Fruit fly (Drosophila melanogaster): Measurements from ENCODE around the gene Cpr64Aa.

Gene Cpr64Aa

DNA sequence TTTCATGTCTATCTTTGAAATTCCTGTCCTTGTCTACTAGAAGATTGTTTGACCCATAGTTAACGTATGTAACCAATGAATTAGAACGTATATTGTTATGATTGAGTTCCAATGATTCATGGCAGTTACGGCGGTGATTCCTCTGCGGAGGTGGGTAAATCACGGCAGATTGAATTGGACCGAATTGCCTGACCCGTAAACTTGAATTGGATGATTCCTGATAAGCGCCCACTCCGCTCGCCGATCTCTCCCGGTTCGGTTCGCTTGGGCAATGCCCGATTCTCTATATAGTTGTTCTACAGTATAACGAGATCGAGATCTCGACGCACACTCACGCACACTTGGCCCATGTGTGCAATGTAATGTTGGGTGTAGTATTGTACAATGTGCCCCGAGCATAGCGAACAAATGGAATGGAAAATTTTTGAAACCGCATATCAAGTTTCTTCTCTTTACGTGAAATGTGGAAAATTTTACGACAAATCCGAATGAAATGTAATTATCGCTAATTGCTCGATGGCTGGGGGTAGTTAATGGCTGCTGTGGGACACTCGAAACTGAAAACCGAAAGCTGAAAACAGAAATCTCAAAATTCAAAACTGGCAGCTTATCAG lies 22.5 kb upstream of the Cpr64Aa start:
- no peak for TF ChIP-seq CTCF (optimal IDR thresholded peaks at IDR 0.05)
- TF ChIP-seq CG8478 (optimal IDR thresholded peaks at IDR 0.05): no peak

DNA sequence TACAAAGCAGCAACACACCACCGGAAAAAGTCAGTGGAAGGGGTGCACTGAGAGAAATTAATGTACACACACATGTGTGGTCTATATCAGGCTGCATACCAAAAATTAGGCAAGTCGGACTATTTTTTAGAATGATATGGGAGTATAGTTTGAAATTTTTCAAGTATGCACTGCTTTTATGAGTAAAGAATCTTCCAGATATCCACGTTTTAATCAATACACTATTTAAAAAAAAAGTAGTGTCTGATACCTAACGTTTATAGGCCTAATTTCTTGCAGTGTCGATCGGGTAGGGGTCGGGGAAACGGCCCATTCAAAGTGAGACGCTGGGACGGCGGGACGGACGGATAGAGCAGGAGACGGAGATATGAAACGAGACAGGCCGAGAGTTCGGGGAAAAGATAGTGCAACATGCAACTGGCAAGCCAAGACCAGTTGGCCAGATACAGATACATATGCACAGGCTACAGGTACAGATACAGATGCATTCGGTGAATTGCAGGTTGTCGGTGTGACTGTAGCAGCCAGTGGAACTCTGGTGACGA lies 21.5 kb upstream of the Cpr64Aa start:
- TF ChIP-seq CG8478 (optimal IDR thresholded peaks at IDR 0.05): no peak

DNA sequence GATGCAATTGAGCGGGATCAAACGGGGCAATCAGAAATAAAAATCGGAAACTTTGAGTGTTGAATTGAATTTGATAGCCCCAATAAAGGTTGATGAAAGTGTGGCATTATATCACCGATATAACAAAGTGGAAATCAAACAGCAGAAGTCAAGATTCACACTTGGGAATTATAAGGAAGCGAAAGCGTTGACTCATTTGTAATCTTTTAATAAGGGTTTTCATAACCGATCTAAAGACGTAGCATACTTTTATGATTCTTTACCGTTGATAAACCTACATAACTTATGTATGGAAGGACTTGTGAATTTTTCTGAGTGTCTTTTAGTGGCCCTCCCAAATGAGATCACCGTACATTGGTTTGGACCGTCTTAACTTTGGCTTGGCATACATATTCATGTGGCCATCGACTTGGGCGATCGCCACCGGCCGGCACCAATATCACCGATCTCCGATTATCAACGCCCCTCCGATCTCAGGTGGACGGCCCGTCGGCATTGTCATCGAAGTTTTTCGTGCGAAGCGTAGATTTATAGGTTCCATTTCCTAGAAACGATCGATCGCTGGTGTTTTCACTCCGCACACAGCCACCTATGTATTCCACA lies 20.5 kb upstream of the Cpr64Aa start:
- no peak for TF ChIP-seq CTCF (optimal IDR thresholded peaks at IDR 0.05)
- no peak for TF ChIP-seq CG8478 (optimal IDR thresholded peaks at IDR 0.05)

DNA sequence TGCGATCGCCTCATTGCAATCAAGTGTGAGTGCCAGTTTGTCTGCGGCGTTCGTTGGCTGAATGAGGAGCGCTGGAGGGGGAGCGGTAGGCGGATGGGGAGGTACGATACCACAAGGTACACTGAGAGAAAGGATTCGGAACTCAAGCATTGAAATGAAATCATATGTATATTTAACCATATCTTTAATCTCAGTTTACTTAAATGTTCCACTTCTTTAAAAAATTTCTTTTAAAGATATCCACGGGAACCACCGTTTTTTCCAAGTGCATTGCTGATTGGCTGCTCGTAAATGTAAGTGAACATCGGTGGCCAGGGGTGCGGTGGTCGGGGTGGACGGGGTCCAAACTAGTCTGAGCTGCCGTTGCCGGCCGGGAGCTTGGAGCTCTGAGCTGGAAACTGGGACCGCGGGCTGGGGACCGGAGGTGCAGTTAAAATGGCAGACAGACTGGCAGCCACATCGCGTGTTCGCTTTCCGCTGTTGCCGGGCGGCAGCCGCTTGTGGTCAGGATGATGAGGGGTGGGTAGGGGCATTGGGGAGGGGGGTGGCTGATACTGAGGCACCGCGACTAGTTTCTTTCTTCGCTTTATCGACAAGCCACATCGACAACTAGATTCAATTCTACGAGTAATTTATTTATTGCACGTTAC lies 19.3 kb upstream of the Cpr64Aa start:
- TF ChIP-seq CTCF (optimal IDR thresholded peaks at IDR 0.05) (no peak), CG8478 (optimal IDR thresholded peaks at IDR 0.05) (no peak)

DNA sequence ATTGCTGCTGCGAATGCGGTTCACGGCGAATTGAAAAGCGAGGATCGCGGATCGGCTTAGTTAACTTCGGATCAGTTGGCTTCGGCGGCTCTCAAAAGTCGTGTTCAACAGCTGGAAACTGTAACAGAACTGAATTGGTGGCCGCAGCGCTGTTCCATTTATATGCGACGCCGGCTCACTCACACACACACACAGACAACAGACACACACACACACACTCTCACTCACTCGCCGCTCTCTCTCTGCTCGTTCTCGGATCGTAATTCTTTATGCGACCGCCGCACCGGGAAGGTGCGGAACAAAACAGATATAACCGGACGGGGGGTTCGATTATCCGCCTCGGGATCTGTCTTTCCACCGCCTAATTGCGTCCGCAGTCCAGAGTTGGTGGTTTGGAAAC lies 18.2 kb upstream of the Cpr64Aa start, which contains the start of gene CG46460:
TSS of gene CG46460 (minus strand) at position 139 of the 400 bp plus-strand sequence.
- TF ChIP-seq CTCF (optimal IDR thresholded peaks at IDR 0.05): no peak
- TF ChIP-seq CG8478 (optimal IDR thresholded peaks at IDR 0.05): no peak

DNA sequence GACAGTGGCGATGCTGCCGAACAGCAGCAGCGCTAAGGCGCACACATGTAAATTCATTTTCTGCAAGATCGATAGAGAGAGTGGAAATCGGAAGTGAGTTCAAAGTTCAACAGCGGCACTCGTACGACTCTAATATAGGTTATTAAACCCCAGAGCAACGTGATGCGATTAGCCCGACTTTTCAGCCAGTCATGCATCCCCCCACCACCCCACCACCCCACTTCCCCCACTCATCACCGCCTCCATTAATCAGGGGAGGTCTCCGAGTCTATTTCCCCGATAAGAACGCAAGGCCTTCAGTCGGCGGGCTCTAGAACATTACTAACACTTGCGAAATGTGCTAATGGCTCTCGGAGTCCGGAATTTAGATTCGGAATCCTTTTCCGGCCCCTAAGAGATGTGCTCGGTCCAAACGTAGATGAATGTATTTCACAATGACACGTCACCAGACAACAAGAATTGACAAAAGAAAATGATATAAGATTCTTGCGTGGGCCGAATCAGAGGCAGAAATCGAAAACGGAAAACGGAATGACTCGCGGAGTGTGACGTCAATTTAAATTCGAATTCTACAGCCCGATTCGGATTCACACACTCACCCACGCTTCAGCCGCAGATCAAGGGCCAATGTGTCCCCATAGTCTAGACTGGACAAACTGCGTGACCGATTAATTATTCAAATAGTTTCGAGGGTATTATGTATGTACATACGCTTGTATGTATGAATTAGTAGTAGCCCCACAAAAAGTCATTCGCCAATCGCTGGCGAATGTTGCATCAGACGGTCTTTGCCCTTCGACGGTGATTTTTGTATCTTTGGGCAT lies 16.9 kb upstream of the Cpr64Aa start:
- TF ChIP-seq CTCF (optimal IDR thresholded peaks at IDR 0.05) (no peak), CG8478 (optimal IDR thresholded peaks at IDR 0.05) (no peak)

DNA sequence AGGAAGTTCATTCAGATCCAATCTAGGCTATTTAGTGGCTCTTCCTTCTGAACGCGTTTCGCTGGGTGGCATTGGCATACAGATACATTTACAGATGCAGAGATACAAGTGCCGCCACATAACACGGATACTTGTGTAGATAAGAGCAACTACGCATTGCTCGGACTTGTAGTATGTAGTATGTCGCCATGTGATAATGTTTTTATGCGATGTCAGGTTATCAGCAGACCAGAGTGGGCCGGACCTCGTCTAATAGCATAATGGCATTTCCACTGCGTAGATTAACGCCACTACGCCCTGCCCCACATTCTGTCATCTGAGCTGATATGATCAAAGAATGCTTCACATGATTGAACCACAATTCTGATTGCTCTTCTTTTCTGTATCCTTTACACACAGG lies 12.8 kb upstream of the Cpr64Aa start:
- TF ChIP-seq CTCF (optimal IDR thresholded peaks at IDR 0.05) (no peak), CG8478 (optimal IDR thresholded peaks at IDR 0.05) (no peak)

DNA sequence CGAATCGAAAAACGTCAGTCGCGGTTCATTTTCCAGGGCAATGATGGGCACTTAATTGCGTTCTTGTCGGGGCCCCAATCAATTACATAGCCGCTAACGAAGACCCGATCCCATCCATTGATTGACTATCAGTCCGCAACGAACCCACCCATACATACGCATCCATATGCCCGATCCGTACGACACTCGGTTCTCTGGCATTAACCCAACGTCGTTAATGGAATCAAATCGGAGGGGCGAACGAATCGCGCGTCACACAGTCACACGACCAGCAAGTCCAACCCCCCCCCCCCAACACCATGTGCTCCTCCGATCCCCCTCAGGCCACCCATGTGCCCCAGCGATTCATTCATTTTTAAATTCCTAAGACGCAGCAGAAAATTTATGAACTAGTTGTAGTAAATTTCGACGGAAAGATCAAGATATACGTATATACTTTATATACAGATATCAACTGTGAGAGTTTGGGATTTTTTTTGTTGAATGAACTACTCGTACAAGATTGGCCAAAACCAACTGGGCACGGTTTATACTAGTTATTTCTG lies 12.3 kb upstream of the Cpr64Aa start:
- no peak for TF ChIP-seq CTCF (optimal IDR thresholded peaks at IDR 0.05)
- no peak for TF ChIP-seq CG8478 (optimal IDR thresholded peaks at IDR 0.05)

DNA sequence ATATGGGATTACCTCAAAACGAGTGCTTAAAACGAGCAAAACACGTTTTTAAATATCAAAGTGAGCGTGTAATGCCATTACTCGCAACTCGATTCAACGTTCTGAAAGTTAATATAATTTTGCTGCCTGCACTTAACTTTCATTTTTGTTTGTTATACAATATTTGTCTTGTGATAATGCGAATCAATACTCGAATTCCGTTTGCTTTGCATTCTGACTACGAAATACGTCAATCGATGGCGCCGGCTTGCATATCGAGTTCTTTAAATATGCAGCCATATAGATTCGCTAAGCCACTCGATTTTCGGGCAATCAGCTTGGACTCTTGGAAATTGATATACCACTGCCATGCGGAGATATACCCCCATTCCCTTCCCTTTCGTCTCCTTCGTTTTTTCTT lies 11.7 kb upstream of the Cpr64Aa start:
- no peak for TF ChIP-seq CG8478 (optimal IDR thresholded peaks at IDR 0.05)

DNA sequence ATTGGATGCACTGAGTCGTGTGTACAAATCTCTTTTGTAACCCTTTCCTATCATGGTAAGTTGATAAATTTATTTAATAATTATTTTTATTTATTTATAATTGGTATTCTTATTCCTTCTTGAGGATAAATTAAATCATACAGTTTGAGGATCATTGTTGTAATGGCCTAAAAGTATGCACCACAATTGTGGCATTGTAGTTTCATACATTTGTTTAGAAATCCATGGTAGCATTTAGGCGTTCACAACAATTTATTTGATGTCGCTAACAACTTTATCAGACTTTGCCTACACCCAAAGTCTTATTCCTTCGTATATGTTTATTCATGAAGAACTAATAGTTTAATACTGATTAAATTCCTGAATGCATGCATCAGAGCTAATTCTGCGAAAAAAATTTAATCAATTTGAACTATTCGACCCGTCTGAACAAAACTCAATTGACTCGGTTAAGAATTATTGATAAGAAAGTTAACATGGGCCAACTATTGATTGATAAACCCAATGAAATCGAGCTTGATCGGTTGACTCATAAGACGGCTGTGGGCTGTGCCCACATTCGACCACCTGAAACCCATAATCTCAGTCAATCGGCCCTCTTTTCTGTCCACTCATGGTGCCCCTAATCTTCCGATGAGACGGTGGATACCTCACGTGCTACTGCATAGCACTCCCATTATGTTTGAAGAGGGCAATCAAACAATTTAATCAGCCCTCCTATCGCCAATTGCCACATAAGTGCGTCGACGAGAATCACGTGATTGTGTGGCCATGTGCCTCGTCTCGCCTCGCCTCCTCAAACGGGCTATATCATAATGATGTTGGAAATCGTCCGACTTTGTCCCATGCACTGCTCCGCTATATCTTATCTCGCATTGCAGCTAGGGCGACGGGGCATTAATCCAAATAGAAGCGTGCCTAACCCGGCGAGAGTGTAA lies 10.6 kb upstream of the Cpr64Aa start:
- TF ChIP-seq CTCF (optimal IDR thresholded peaks at IDR 0.05) (peak in 1 of 2 experiments; percentile 10), CG8478 (optimal IDR thresholded peaks at IDR 0.05) (no peak)

DNA sequence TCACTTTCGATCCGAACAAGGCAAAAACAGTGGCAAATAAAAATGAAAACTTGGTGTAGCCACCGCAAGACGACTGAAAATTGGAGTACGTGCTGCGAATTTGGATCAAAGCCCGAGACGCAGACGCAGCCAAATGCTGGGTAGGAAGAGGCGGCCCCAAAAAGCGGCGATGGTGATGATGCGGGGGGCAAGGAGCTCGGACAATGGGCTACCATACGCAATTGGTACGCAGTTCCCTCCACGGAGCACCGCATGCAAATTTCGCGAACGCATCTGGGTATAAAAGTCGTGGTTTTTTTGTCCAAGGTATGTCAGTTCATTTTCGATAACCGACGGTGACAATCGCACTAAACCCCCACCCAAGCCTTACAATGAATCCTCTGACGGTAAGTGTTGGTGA lies 6.1 kb upstream of the Cpr64Aa start, which contains the start of gene Cpr64Ad:
TSS of gene Cpr64Ad (plus strand) at position 301 of the 400 bp plus-strand sequence.
- TF ChIP-seq CG8478 (optimal IDR thresholded peaks at IDR 0.05): no peak
- no peak for TF ChIP-seq CTCF (optimal IDR thresholded peaks at IDR 0.05)

DNA sequence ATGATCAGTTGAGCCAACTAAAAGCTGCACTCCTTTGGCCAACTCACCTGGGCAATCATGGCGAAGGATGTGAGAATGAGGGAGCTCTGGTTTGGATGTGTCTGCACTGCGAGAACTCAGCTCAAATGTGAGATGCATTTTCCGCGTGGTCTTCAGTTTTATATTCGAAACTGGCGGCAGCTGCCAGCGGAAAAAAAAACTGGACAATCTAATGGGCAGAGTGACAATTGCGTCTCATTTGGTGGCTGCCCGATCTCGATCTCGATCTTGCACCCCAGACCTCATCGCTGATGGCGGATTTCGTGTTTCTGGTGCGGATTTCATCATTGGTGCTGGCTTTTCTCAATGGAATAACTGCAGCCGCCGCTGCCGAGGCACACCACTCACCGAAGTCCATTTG lies 3.8 kb upstream of the Cpr64Aa start, which contains the start of gene Cpr64Ac:
TSS of gene Cpr64Ac (minus strand) at position 101 of the 400 bp plus-strand sequence.
- TF ChIP-seq CTCF (optimal IDR thresholded peaks at IDR 0.05) (no peak), CG8478 (optimal IDR thresholded peaks at IDR 0.05) (no peak)

DNA sequence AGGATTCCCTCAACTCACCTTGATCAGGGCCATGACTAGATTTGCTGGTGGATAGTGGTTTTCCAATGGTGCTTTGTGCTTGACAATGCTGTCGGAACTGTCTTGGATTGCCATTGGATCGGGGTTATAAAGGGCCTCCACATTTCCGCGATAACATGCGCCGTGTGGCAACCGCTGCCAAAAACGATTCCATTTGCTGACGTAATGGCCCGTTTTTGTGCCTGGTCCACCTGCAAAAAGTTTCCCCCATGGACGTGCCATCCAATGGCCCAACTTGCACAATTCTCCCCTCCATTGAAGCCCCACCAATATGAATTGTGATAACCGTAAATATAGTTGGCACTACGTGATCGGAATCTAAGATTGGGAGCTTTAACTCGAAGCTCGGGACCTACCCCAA lies 2.5 kb upstream of the Cpr64Aa start, which contains the start of gene Cpr64Ab:
TSS of gene Cpr64Ab (minus strand) at position 101 of the 400 bp plus-strand sequence.
- TF ChIP-seq CG8478 (optimal IDR thresholded peaks at IDR 0.05): no peak
- TF ChIP-seq CTCF (optimal IDR thresholded peaks at IDR 0.05): no peak

DNA sequence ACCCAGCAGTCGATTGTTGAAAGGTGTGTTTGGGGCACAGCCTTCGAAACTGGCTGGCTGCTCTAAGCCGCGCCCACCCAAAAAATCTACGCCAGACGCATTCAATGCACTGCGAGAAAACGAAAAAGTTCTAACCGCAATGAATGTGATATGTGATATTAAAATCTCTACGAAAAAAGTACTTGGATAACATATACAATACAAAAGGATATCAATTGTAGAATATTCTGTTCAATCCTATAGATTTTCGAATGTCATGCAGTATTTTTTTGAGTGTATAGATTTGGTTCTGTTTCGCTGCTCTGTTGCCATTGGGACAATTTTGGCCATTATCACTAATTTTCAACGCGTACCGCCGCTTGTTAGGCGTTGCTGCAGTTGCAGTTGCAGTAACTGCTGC lies 753 bp upstream of the Cpr64Aa start:
- no peak for TF ChIP-seq CTCF (optimal IDR thresholded peaks at IDR 0.05)
- no peak for TF ChIP-seq CG8478 (optimal IDR thresholded peaks at IDR 0.05)

Data from S2 (cell line).